Worm (Caenorhabditis elegans) whole organism, L3 larva: ENCODE measurements around the gene bra-2.

Experiments
- R02D3.7 ChIP-seq: fragments of 150-350 bp; optimal IDR thresholded peaks from 2 replicates; lab custom pipeline; 2014; ENCODE audit warnings: missing biosample characterization, missing genetic modification characterization
- aly-2 ChIP-seq: fragments of 150-350 bp; optimal IDR thresholded peaks from 2 replicates; lab custom pipeline; 2014; ENCODE audit warnings: missing biosample characterization, missing genetic modification characterization
- ama-1 ChIP-seq: fragments of 150-350 bp; optimal IDR thresholded peaks from 2 replicates; lab custom pipeline; 2018
- egl-27 ChIP-seq: sonication (generic microtip); optimal IDR thresholded peaks from 4 replicates; lab custom pipeline; 2017; ENCODE audit warnings: missing biosample characterization, missing genetic modification reagents, missing genetic modification characterization
- fkh-10 ChIP-seq: sonication (generic microtip); optimal IDR thresholded peaks from 2 replicates; lab custom pipeline; 2017; ENCODE audit warnings: missing biosample characterization, missing genetic modification reagents, missing genetic modification characterization
- lin-15B ChIP-seq: fragments of 150-350 bp; optimal IDR thresholded peaks from 2 replicates; lab custom pipeline; 2014; ENCODE audit warnings: missing biosample characterization, missing genetic modification characterization
- nhr-11 ChIP-seq: fragments of 150-350 bp; optimal IDR thresholded peaks from 2 replicates; lab custom pipeline; 2014; ENCODE audit warnings: missing biosample characterization, missing genetic modification characterization
- nhr-12 ChIP-seq: fragments of 150-350 bp; optimal IDR thresholded peaks from 2 replicates; lab custom pipeline; 2014; ENCODE audit warnings: missing biosample characterization, missing genetic modification characterization
- nhr-237 ChIP-seq: fragments of 150-350 bp; optimal IDR thresholded peaks from 2 replicates; lab custom pipeline; 2014; ENCODE audit warnings: missing biosample characterization, missing genetic modification characterization
- skn-1 ChIP-seq: fragments of 150-350 bp; optimal IDR thresholded peaks from 2 replicates; lab custom pipeline; 2014; ENCODE audit warnings: missing biosample characterization, missing genetic modification characterization
- tbx-2 ChIP-seq: sonication (generic microtip); optimal IDR thresholded peaks from 2 replicates; lab custom pipeline; 2016; ENCODE audit warnings: mild to moderate bottlenecking, missing genetic modification characterization, missing compliant biosample characterization
- unc-62 ChIP-seq: fragments of 150-350 bp; sonication (generic microtip); optimal IDR thresholded peaks from 4 replicates; lab custom pipeline; 2014; ENCODE audit warnings: missing biosample characterization, missing genetic modification reagents, missing genetic modification characterization
- ztf-4 ChIP-seq: fragments of 150-350 bp; optimal IDR thresholded peaks from 2 replicates; lab custom pipeline; 2014; ENCODE audit warnings: missing biosample characterization, missing genetic modification characterization

DNA sequence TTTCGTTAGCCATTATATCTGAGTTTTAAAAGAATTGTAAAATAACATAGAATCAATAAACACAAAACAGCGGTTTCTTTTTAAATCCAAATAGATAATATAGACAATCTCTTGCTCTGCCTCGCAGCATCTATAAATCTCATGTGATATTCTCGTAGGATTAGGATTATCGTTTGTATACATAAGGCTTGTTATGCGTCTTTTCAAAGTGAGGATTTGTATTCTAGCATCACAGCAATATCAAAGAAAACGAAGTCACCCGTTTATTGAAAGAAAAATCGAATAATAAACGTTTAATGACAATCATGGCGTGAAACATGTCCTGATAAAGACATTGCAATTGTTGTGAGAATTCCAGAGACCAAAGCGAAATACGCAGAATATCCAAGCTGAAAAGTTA lies 38.7 kb upstream of the bra-2 start, which contains the start of the genes T24C4.3 and clc-20:
- no peak for TF ChIP-seq tbx-2
- TF ChIP-seq egl-27 (tag; lab: Kevin White, UChicago), result no peak
- TF ChIP-seq lin-15B (tag; lab: Kevin White, UChicago), result no peak
- no peak for TF ChIP-seq R02D3.7 (tag; lab: Kevin White, UChicago)
- TF ChIP-seq ama-1, result no peak
- no peak for TF ChIP-seq skn-1 (tag; lab: Kevin White, UChicago)
- TF ChIP-seq nhr-11 (tag; lab: Kevin White, UChicago), result no peak
- TF ChIP-seq nhr-237 (tag; lab: Kevin White, UChicago), result no peak
- no peak for TF ChIP-seq unc-62 (GFP tag; lab: Kevin White, UChicago)
- no peak for TF ChIP-seq fkh-10 (GFP tag; lab: Kevin White, UChicago)
- TF ChIP-seq aly-2 (tag; lab: Kevin White, UChicago), result no peak
- no peak for TF ChIP-seq ztf-4
- TF ChIP-seq nhr-12 (tag; lab: Kevin White, UChicago), result no peak
